Fruit fly (Drosophila melanogaster) whole organism, wandering third instar larva: ENCODE results near the gene Sfp24Bb.

Source experiments
- CG9705 ChIP-seq: fragments of 200-800 bp; sonication (Bioruptor generic); optimal IDR thresholded peaks from 2 replicates; lab custom pipeline; 2018; ENCODE audit warnings: missing biosample characterization, mild to moderate bottlenecking, missing genetic modification characterization
- Dfd ChIP-seq: fragments of >200 bp; optimal IDR thresholded peaks from 2 replicates; lab custom pipeline; 2017; ENCODE audit warnings: missing biosample characterization, missing genetic modification characterization
- GATAd ChIP-seq: sonication (Bioruptor generic); optimal IDR thresholded peaks from 2 replicates; lab custom pipeline; 2016; ENCODE audit warnings: missing biosample characterization, missing genetic modification characterization
- Hr78 ChIP-seq: fragments of >200 bp; optimal IDR thresholded peaks from 2 replicates; lab custom pipeline; 2017; ENCODE audit warnings: missing biosample characterization, missing genetic modification characterization
- Rel ChIP-seq, 2 experiments: fragments of 200-800 bp; sonication (Bioruptor generic) in 1 of 2; optimal IDR thresholded peaks; 2 replicates in 1 of 2; 3 replicates in 1 of 2; lab custom pipeline; 2016 to 2019; ENCODE audit warnings: mild to moderate bottlenecking in 2 of 2, missing biosample characterization in 2 of 2, missing genetic modification characterization in 2 of 2, moderate library complexity in 1 of 2
- br ChIP-seq: fragments of 200-800 bp; sonication (Bioruptor generic); optimal IDR thresholded peaks from 2 replicates; lab custom pipeline; 2016; ENCODE audit warnings: missing biosample characterization, missing genetic modification characterization
- ey ChIP-seq: fragments of 200-800 bp; sonication (Bioruptor generic); optimal IDR thresholded peaks from 2 replicates; lab custom pipeline; 2016; ENCODE audit warnings: missing biosample characterization, missing genetic modification characterization
- h ChIP-seq: fragments of 200-800 bp; sonication (Bioruptor generic); optimal IDR thresholded peaks from 3 replicates; lab custom pipeline; 2016; ENCODE audit warnings: missing biosample characterization, mild to moderate bottlenecking, missing genetic modification characterization
- pan ChIP-seq: fragments of >200 bp; optimal IDR thresholded peaks from 2 replicates; lab custom pipeline; 2017
- psq ChIP-seq: fragments of 200-800 bp; sonication (Bioruptor generic); optimal IDR thresholded peaks from 3 replicates; lab custom pipeline; 2017; ENCODE audit warnings: missing biosample characterization, mild to moderate bottlenecking, missing genetic modification characterization, moderate library complexity
- rgr ChIP-seq: fragments of 200-800 bp; sonication (Bioruptor generic); optimal IDR thresholded peaks from 3 replicates; lab custom pipeline; 2016; ENCODE audit warnings: missing biosample characterization, mild to moderate bottlenecking, missing genetic modification characterization

DNA sequence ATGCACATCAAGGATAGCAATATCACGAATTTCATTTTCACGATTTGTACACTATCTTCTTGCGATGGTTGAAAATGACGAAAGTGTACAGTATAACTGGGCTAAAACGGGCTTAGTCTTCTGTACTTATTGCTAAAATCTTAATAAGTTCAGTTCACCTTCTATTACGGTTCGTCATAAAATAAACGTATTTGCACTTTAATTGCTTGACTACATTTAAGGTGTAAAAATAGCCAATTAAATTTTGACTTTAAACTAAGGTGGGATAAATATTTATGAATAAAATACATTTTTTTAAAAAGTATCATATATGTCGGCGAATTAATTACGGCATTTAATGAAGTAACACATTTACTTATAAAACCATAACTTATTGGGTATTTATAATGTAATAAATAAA is at the start of gene Sfp24Bb:
- no peak for TF ChIP-seq Rel (GFP tag; optimal IDR thresholded peaks at IDR 0.05; lab: Kevin White, UChicago)
- TF ChIP-seq Rel (tag; optimal IDR thresholded peaks at IDR 0.05; lab: Kevin White, UChicago) = no peak
- no peak for TF ChIP-seq CG9705 (GFP tag; lab: Kevin White, UChicago)
- no peak for TF ChIP-seq pan (lab: Kevin White, UChicago)
- TF ChIP-seq h = no peak
- no peak for TF ChIP-seq GATAd
- TF ChIP-seq Dfd = no peak
- no peak for TF ChIP-seq Hr78 (GFP tag; lab: Kevin White, UChicago)
- no peak for TF ChIP-seq psq (GFP tag; lab: Kevin White, UChicago)
- TF ChIP-seq rgr (GFP tag; lab: Kevin White, UChicago) = no peak
- TF ChIP-seq ey (GFP tag; lab: Kevin White, UChicago) = no peak
- no peak for TF ChIP-seq br (GFP tag; lab: Kevin White, UChicago)
